Fruit fly (Drosophila melanogaster): ENCODE results near the gene jumu.
"Not testable (repeated sequence)": the region's sequence is repeated elsewhere in the genome, so short reads cannot be mapped to it uniquely, and the experiment has no call there.

jumu gene

dm6 chr3R:10380979-10381378 is 31.0 kb downstream of the jumu start:
- TF ChIP-seq cwo (GFP tag; optimal IDR thresholded peaks at IDR 0.05), result peak; percentile 98
- peak; percentile 7 for TF ChIP-seq gem (tag; optimal IDR thresholded peaks at IDR 0.05)

dm6 chr3R:10384474-10384873 is 34.5 kb downstream of the jumu start:
- TF ChIP-seq gem (tag; optimal IDR thresholded peaks at IDR 0.05) (peak; percentile 16), cwo (GFP tag; optimal IDR thresholded peaks at IDR 0.05) (peak; percentile 100)

dm6 chr3R:10386945-10387344 is 37.0 kb downstream of the jumu start:
- peak; percentile 8 to 54 for TF ChIP-seq Trl (optimal IDR thresholded peaks at IDR 0.05)
- not testable (repeated sequence) for TF ChIP-seq Trl (GFP tag; optimal IDR thresholded peaks at IDR 0.05)
- TF ChIP-seq CG7987 (GFP tag; optimal IDR thresholded peaks at IDR 0.05), result peak; percentile 10
- peak; percentile 8 for TF ChIP-seq sd (tag; optimal IDR thresholded peaks at IDR 0.05)
- TF ChIP-seq scrt (GFP tag; optimal IDR thresholded peaks at IDR 0.05), result peak; percentile 2
- TF ChIP-seq cwo (GFP tag; optimal IDR thresholded peaks at IDR 0.05), result peak; percentile 98

- TF ChIP-seq HHEX (GFP tag; optimal IDR thresholded peaks at IDR 0.05), result peak; percentile 52
- TF ChIP-seq nau (GFP tag; optimal IDR thresholded peaks at IDR 0.05), result no peak
- peak; percentile 17 for TF ChIP-seq ewg (GFP tag; optimal IDR thresholded peaks at IDR 0.05)
- no peak for TF ChIP-seq Taf1 (GFP tag; IDR thresholded peaks at IDR 0.05)
- TF ChIP-seq zen2 (GFP tag; IDR thresholded peaks at IDR 0.05; ENCODE audit: partially characterized antibody), result no peak
- peak; percentile 28 for TF ChIP-seq exex (tag; optimal IDR thresholded peaks at IDR 0.05)
- TF ChIP-seq Med (GFP tag), result peak; percentile 87
- TF ChIP-seq Antp (GFP tag; optimal IDR thresholded peaks at IDR 0.05), result no peak
- peak; percentile 100 for TF ChIP-seq cwo (GFP tag; optimal IDR thresholded peaks at IDR 0.05)
- no peak for TF ChIP-seq slbo (GFP tag; IDR thresholded peaks at IDR 0.05)
- no peak for TF ChIP-seq Dip2 (GFP tag; IDR thresholded peaks at IDR 0.05)
- TF ChIP-seq CG3407 (GFP tag; optimal IDR thresholded peaks at IDR 0.05), result peak; percentile 62
- TF ChIP-seq ase (GFP tag; IDR thresholded peaks at IDR 0.05), result no peak
- peak; percentile 17 for TF ChIP-seq CG15011 (GFP tag; optimal IDR thresholded peaks at IDR 0.05)
- no peak for TF ChIP-seq psq (GFP tag; optimal IDR thresholded peaks at IDR 0.05)
- TF ChIP-seq onecut (GFP tag; IDR thresholded peaks at IDR 0.05), result peak; percentile 53
- no peak for TF ChIP-seq z (GFP tag; IDR thresholded peaks at IDR 0.05)
- peak; percentile 3 for TF ChIP-seq Sry-δ (GFP tag; optimal IDR thresholded peaks at IDR 0.05)
- peak; percentile 43 for TF ChIP-seq CG8290 (GFP tag; optimal IDR thresholded peaks at IDR 0.05)
- peak; percentile 37 to 53 for TF ChIP-seq CG8290 (tag; optimal IDR thresholded peaks at IDR 0.05)
- no peak for TF ChIP-seq danr (GFP tag; IDR thresholded peaks at IDR 0.05)
- TF ChIP-seq en (GFP tag; optimal IDR thresholded peaks at IDR 0.05), result peak; percentile 3
- no peak for TF ChIP-seq fu2 (GFP tag; optimal IDR thresholded peaks at IDR 0.05)
- TF ChIP-seq CG18476 (GFP tag; optimal IDR thresholded peaks at IDR 0.05), result peak; percentile 8
- TF ChIP-seq unc-4 (GFP tag; IDR thresholded peaks at IDR 0.05; ENCODE audit: partially characterized antibody), result no peak
- no peak for TF ChIP-seq pnt (GFP tag; optimal IDR thresholded peaks at IDR 0.05)
- TF ChIP-seq lab (GFP tag; optimal IDR thresholded peaks at IDR 0.05), result peak; percentile 46
- peak; percentile 33 for TF ChIP-seq CG5180 (GFP tag; optimal IDR thresholded peaks at IDR 0.05)
- peak; percentile 2 for TF ChIP-seq CG17385 (GFP tag; optimal IDR thresholded peaks at IDR 0.05)
- TF ChIP-seq sqz (GFP tag; optimal IDR thresholded peaks at IDR 0.05), result peak; percentile 81
- TF ChIP-seq sug (tag; optimal IDR thresholded peaks at IDR 0.05), result peak; percentile 52
- no peak for TF ChIP-seq unpg (GFP tag; optimal IDR thresholded peaks at IDR 0.05)
- peak; percentile 2 for TF ChIP-seq BtbVII (GFP tag; optimal IDR thresholded peaks at IDR 0.05)
- peak; percentile 27 for TF ChIP-seq CG17568 (GFP tag; optimal IDR thresholded peaks at IDR 0.05)
- peak; percentile 35 for TF ChIP-seq CG3995 (GFP tag; optimal IDR thresholded peaks at IDR 0.05)
- TF ChIP-seq CTCF (GFP tag; optimal IDR thresholded peaks at IDR 0.05), result no peak
- TF ChIP-seq Eip74EF (GFP tag; optimal IDR thresholded peaks at IDR 0.05), result peak in 1 of 2 experiments; percentile 20
Observed at dm6 chr3R:10388128-10389026, 38.4 kb downstream of the jumu start, which contains the start of gene cwo. cwo (plus strand) TSS chr3R:10388258.
